Worm (Caenorhabditis elegans): ENCODE measurements around the gene D1086.12.

ce11 chrV:14069899-14070298, 31.1 kb upstream of the D1086.12 start:
- TF ChIP-seq unc-39 (tag; optimal IDR thresholded peaks at IDR 0.05) (no peak), ztf-11 (tag; optimal IDR thresholded peaks at IDR 0.05) (no peak), hmg-11 (tag; optimal IDR thresholded peaks at IDR 0.05) (no peak), ceh-9 (tag; optimal IDR thresholded peaks at IDR 0.05) (no peak), nhr-76 (tag; optimal IDR thresholded peaks at IDR 0.05) (no peak), egl-5 (tag; optimal IDR thresholded peaks at IDR 0.05) (no peak)

Measured in whole organism, L3 larva.